Worm (Caenorhabditis elegans) whole organism, late embryonic: ENCODE measurements around the gene F42G4.2.
"Not testable (repeated sequence)": the region's sequence is repeated elsewhere in the genome, so short reads cannot be mapped to it uniquely, and the experiment has no call there.

ENCODE experiments used
- ceh-22 ChIP-seq: sonication (generic microtip); optimal IDR thresholded peaks from 2 replicates; lab custom pipeline; 2017; ENCODE audit warnings: missing biosample characterization, missing genetic modification characterization
- dmd-4 ChIP-seq: sonication (generic microtip); optimal IDR thresholded peaks from 2 replicates; lab custom pipeline; 2016; ENCODE audit warnings: borderline replicate concordance, missing genetic modification characterization, missing compliant biosample characterization
- elt-2 ChIP-seq: sonication (generic microtip); optimal IDR thresholded peaks from 2 replicates; lab custom pipeline; 2016; ENCODE audit warnings: missing genetic modification reagents, missing genetic modification characterization, missing compliant biosample characterization
- hlh-8 ChIP-seq: sonication (generic microtip); optimal IDR thresholded peaks from 2 replicates; lab custom pipeline; 2016; ENCODE audit warnings: missing genotype, missing genetic modification characterization, missing compliant biosample characterization
- mec-3 ChIP-seq: sonication (generic microtip); optimal IDR thresholded peaks from 2 replicates; lab custom pipeline; 2016; ENCODE audit warnings: borderline replicate concordance, missing genetic modification characterization, missing compliant biosample characterization
- pag-3 ChIP-seq: sonication (generic microtip); optimal IDR thresholded peaks from 2 replicates; lab custom pipeline; 2016; ENCODE audit warnings: missing compliant biosample characterization, missing genetic modification characterization, borderline replicate concordance
- pax-1 ChIP-seq: fragments of 150-350 bp; optimal IDR thresholded peaks from 2 replicates; lab custom pipeline; 2014; ENCODE audit warnings: missing biosample characterization, missing genetic modification characterization
- tbx-2 ChIP-seq: sonication (generic microtip); optimal IDR thresholded peaks from 2 replicates; lab custom pipeline; 2016; ENCODE audit warnings: missing genetic modification characterization, missing compliant biosample characterization
- tbx-7 ChIP-seq: sonication (generic microtip); optimal IDR thresholded peaks from 2 replicates; lab custom pipeline; 2016; ENCODE audit warnings: missing genotype, missing genetic modification characterization, missing compliant biosample characterization
- ttx-3 ChIP-seq: sonication (generic microtip); optimal IDR thresholded peaks from 2 replicates; lab custom pipeline; 2016; ENCODE audit warnings: missing genetic modification reagents, missing genetic modification characterization, missing compliant biosample characterization
- unc-55 ChIP-seq: sonication (generic microtip); optimal IDR thresholded peaks from 2 replicates; lab custom pipeline; 2017; ENCODE audit warnings: missing biosample characterization, missing genetic modification reagents, missing genetic modification characterization
- unc-86 ChIP-seq: sonication (generic microtip); optimal IDR thresholded peaks from 2 replicates; lab custom pipeline; 2016; ENCODE audit warnings: missing genetic modification characterization, missing compliant biosample characterization

- not testable (repeated sequence) for TF ChIP-seq unc-55 (GFP tag; lab: Kevin White, UChicago); dmd-4 (tag; lab: Kevin White, UChicago); tbx-7; mec-3 (tag; lab: Kevin White, UChicago); pax-1 (tag; lab: Kevin White, UChicago); hlh-8; elt-2 (tag; lab: Kevin White, UChicago); pag-3 (tag; lab: Kevin White, UChicago); unc-86 (tag; lab: Kevin White, UChicago); ttx-3 (tag; lab: Kevin White, UChicago); ceh-22; tbx-2 (tag; lab: Kevin White, UChicago)
Measured at ce11 chrII:13080607-13081006, 32.9 kb downstream of the F42G4.2 start, which contains the start of gene Y81G3A.2.
